Worm (Caenorhabditis elegans): ENCODE results near the gene C44C1.6.

Gene C44C1.6

ce11 chrX:954499-955061 lies 15.5 kb downstream of the C44C1.6 start, which contains the start of gene apm-3:
Gene apm-3, plus strand, starts transcription at chrX:954975.
- no peak for TF ChIP-seq elt-1 (tag; optimal IDR thresholded peaks at IDR 0.05; ENCODE audit: borderline replicate concordance, insufficient read depth)
- no peak for TF ChIP-seq ham-2 (GFP tag; optimal IDR thresholded peaks at IDR 0.05)
- no peak for TF ChIP-seq nhr-76 (tag; optimal IDR thresholded peaks at IDR 0.05)
- no peak for TF ChIP-seq blmp-1 (tag; optimal IDR thresholded peaks at IDR 0.05)
- TF ChIP-seq unc-62 (GFP tag; optimal IDR thresholded peaks at IDR 0.05): peak; percentile 3
- no peak for TF ChIP-seq hlh-1 (tag; optimal IDR thresholded peaks at IDR 0.05)
- no peak for TF ChIP-seq mab-5 (tag; optimal IDR thresholded peaks at IDR 0.05)
- TF ChIP-seq lsy-2 (tag; optimal IDR thresholded peaks at IDR 0.05): peak; percentile 6
- TF ChIP-seq nhr-28 (tag; optimal IDR thresholded peaks at IDR 0.05): no peak
- TF ChIP-seq flh-1 (GFP tag; optimal IDR thresholded peaks at IDR 0.05): no peak
- TF ChIP-seq ceh-43 (GFP tag; optimal IDR thresholded peaks at IDR 0.05): no peak
- TF ChIP-seq sptf-1 (tag; optimal IDR thresholded peaks at IDR 0.05): no peak
- no peak for TF ChIP-seq sem-2 (GFP tag; optimal IDR thresholded peaks at IDR 0.05)
- no peak for TF ChIP-seq mls-2 (tag; optimal IDR thresholded peaks at IDR 0.05)
- no peak for TF ChIP-seq cnd-1 (tag; optimal IDR thresholded peaks at IDR 0.05)
- no peak for TF ChIP-seq nhr-237 (tag; optimal IDR thresholded peaks at IDR 0.05)
- peak; percentile 51 for TF ChIP-seq mep-1 (tag; optimal IDR thresholded peaks at IDR 0.05)
- no peak for TF ChIP-seq ceh-39 (tag; optimal IDR thresholded peaks at IDR 0.05)
- no peak for TF ChIP-seq zip-8 (tag; optimal IDR thresholded peaks at IDR 0.05)
- no peak for TF ChIP-seq ceh-83 (GFP tag; optimal IDR thresholded peaks at IDR 0.05)
- TF ChIP-seq lin-13 (tag; optimal IDR thresholded peaks at IDR 0.05): peak; percentile 12
- no peak for TF ChIP-seq elt-3 (tag; optimal IDR thresholded peaks at IDR 0.05)
- peak; percentile 5 for TF ChIP-seq nhr-2 (tag; optimal IDR thresholded peaks at IDR 0.05)
- TF ChIP-seq lin-32 (GFP tag; optimal IDR thresholded peaks at IDR 0.05): no peak
- TF ChIP-seq drap-1 (GFP tag; optimal IDR thresholded peaks at IDR 0.05): no peak
- TF ChIP-seq unc-120 (tag; optimal IDR thresholded peaks at IDR 0.05; ENCODE audit: poor library complexity, severe bottlenecking): no peak
- no peak for TF ChIP-seq nhr-12 (tag; optimal IDR thresholded peaks at IDR 0.05)
- no peak for TF ChIP-seq M03D4.4 (tag; optimal IDR thresholded peaks at IDR 0.05)
- TF ChIP-seq pha-4 (tag; optimal IDR thresholded peaks at IDR 0.05): no peak
- TF ChIP-seq bed-3 (GFP tag; optimal IDR thresholded peaks at IDR 0.05): no peak
- TF ChIP-seq ztf-11 (tag; optimal IDR thresholded peaks at IDR 0.05): no peak
- no peak for TF ChIP-seq unc-39 (tag; optimal IDR thresholded peaks at IDR 0.05)
- TF ChIP-seq snpc-4 (tag; optimal IDR thresholded peaks at IDR 0.05): no peak
- no peak for TF ChIP-seq tbx-8 (GFP tag; optimal IDR thresholded peaks at IDR 0.05)
- TF ChIP-seq ces-1 (GFP tag; optimal IDR thresholded peaks at IDR 0.05): peak; percentile 82

ce11 chrX:952557-953083 lies 17.4 kb downstream of the C44C1.6 start:
- TF ChIP-seq sptf-1 (tag; optimal IDR thresholded peaks at IDR 0.05) (no peak), elt-3 (tag; optimal IDR thresholded peaks at IDR 0.05) (no peak), ztf-11 (tag; optimal IDR thresholded peaks at IDR 0.05) (no peak), mls-2 (tag; optimal IDR thresholded peaks at IDR 0.05) (peak; percentile 33), tbx-8 (GFP tag; optimal IDR thresholded peaks at IDR 0.05) (no peak), ceh-83 (GFP tag; optimal IDR thresholded peaks at IDR 0.05) (no peak), sem-2 (GFP tag; optimal IDR thresholded peaks at IDR 0.05) (no peak), lin-13 (tag; optimal IDR thresholded peaks at IDR 0.05) (no peak), ces-1 (GFP tag; optimal IDR thresholded peaks at IDR 0.05) (peak; percentile 52), nhr-2 (tag; optimal IDR thresholded peaks at IDR 0.05) (no peak), nhr-237 (tag; optimal IDR thresholded peaks at IDR 0.05) (no peak), ceh-39 (tag; optimal IDR thresholded peaks at IDR 0.05) (no peak), lsy-2 (tag; optimal IDR thresholded peaks at IDR 0.05) (no peak)

DNA sequence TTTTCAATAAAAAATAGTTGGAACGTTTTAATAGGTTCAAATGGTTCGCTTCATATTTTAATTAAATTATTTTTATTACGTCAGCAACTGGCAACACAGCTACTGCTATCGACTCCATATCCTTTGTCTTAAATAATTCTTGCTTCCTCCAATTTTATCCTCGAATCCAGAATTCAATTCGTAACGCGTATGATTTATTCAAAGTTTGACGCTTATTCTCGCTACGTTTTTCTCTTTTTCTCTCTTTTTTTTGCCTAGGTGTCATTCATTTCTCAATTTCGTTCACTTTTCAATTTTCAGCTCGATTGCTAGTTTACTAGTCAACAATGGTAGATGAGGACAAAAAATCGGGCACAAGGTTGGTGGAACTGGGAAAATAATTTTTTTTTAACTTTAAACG lies 19.6 kb downstream of the C44C1.6 start, which contains the start of gene arr-1:
Gene arr-1, plus strand, starts transcription at position 301 of the 400 bp plus-strand sequence.
- no peak for TF ChIP-seq nhr-28 (tag; optimal IDR thresholded peaks at IDR 0.05)
- no peak for TF ChIP-seq zip-8 (tag; optimal IDR thresholded peaks at IDR 0.05)
- TF ChIP-seq mep-1 (tag; optimal IDR thresholded peaks at IDR 0.05): no peak
- no peak for TF ChIP-seq ceh-83 (GFP tag; optimal IDR thresholded peaks at IDR 0.05)
- TF ChIP-seq nhr-237 (tag; optimal IDR thresholded peaks at IDR 0.05): no peak
- no peak for TF ChIP-seq sem-2 (GFP tag; optimal IDR thresholded peaks at IDR 0.05)

All from whole organism, mixed stage, embryonic.